Worm (Caenorhabditis elegans) whole organism, L3 larva: ENCODE data around the gene svh-11.

Source experiments
- R02D3.7 ChIP-seq: fragments of 150-350 bp; optimal IDR thresholded peaks from 2 replicates; lab custom pipeline; 2014; ENCODE audit warnings: missing biosample characterization, missing genetic modification characterization
- ZK546.5 ChIP-seq: sonication (generic microtip); optimal IDR thresholded peaks from 2 replicates; lab custom pipeline; 2017; ENCODE audit warnings: missing biosample characterization, missing genetic modification characterization
- aly-2 ChIP-seq: fragments of 150-350 bp; optimal IDR thresholded peaks from 2 replicates; lab custom pipeline; 2014; ENCODE audit warnings: missing biosample characterization, missing genetic modification characterization
- ama-1 ChIP-seq: fragments of 150-350 bp; optimal IDR thresholded peaks from 2 replicates; lab custom pipeline; 2018
- ceh-16 ChIP-seq: sonication (generic microtip); optimal IDR thresholded peaks from 2 replicates; lab custom pipeline; 2017; ENCODE audit warnings: missing biosample characterization, missing genetic modification characterization
- ceh-28 ChIP-seq: fragments of 150-350 bp; optimal IDR thresholded peaks from 2 replicates; lab custom pipeline; 2014; ENCODE audit warnings: missing biosample characterization, missing genetic modification reagents, missing genetic modification characterization
- ceh-82 ChIP-seq: fragments of 150-350 bp; optimal IDR thresholded peaks from 2 replicates; lab custom pipeline; 2014; ENCODE audit warnings: missing biosample characterization, missing genetic modification characterization
- ceh-9 ChIP-seq: sonication (generic microtip); optimal IDR thresholded peaks from 2 replicates; lab custom pipeline; 2018; ENCODE audit warnings: missing biosample characterization, missing genetic modification characterization
- daf-12 ChIP-seq: fragments of 150-350 bp; optimal IDR thresholded peaks from 2 replicates; lab custom pipeline; 2014; ENCODE audit warnings: missing biosample characterization, missing genetic modification reagents, missing genetic modification characterization
- egl-27 ChIP-seq: sonication (generic microtip); optimal IDR thresholded peaks from 4 replicates; lab custom pipeline; 2017; ENCODE audit warnings: missing biosample characterization, missing genetic modification reagents, missing genetic modification characterization
- egl-5 ChIP-seq: fragments of 150-350 bp; optimal IDR thresholded peaks from 2 replicates; lab custom pipeline; 2017; ENCODE audit warnings: missing biosample characterization, missing genetic modification reagents, missing genetic modification characterization, inconsistent platforms
- elt-1 ChIP-seq: fragments of 150-350 bp; optimal IDR thresholded peaks from 2 replicates; lab custom pipeline; 2014; ENCODE audit warnings: missing biosample characterization, missing genetic modification characterization
- fkh-10 ChIP-seq: sonication (generic microtip); optimal IDR thresholded peaks from 2 replicates; lab custom pipeline; 2017; ENCODE audit warnings: missing biosample characterization, missing genetic modification reagents, missing genetic modification characterization
- fkh-2 ChIP-seq: fragments of 150-350 bp; optimal IDR thresholded peaks from 2 replicates; lab custom pipeline; 2014; ENCODE audit warnings: missing biosample characterization, missing genetic modification reagents, missing genetic modification characterization
- fos-1 ChIP-seq: fragments of 150-350 bp; optimal IDR thresholded peaks from 2 replicates; lab custom pipeline; 2014; ENCODE audit warnings: missing biosample characterization, missing genetic modification characterization
- lin-39 ChIP-seq: fragments of 150-350 bp; optimal IDR thresholded peaks from 2 replicates; lab custom pipeline; 2018; ENCODE audit warnings: missing biosample characterization, missing genetic modification reagents, missing genetic modification characterization
- lsy-12 ChIP-seq: sonication (generic microtip); optimal IDR thresholded peaks from 2 replicates; lab custom pipeline; 2016; ENCODE audit warnings: mild to moderate bottlenecking, missing genetic modification characterization, missing compliant biosample characterization
- mml-1 ChIP-seq: fragments of 150-350 bp; sonication (generic microtip); optimal IDR thresholded peaks from 3 replicates; lab custom pipeline; 2014; ENCODE audit warnings: missing biosample characterization, missing genetic modification characterization
- nfya-1 ChIP-seq: sonication (generic microtip); optimal IDR thresholded peaks from 2 replicates; lab custom pipeline; 2017; ENCODE audit warnings: missing genetic modification characterization, mild to moderate bottlenecking, missing compliant biosample characterization, antibody characterized with exemption, moderate library complexity; ENCODE audit not compliant: insufficient read depth
- nhr-11 ChIP-seq: fragments of 150-350 bp; optimal IDR thresholded peaks from 2 replicates; lab custom pipeline; 2014; ENCODE audit warnings: missing biosample characterization, missing genetic modification characterization
- nhr-12 ChIP-seq: fragments of 150-350 bp; optimal IDR thresholded peaks from 2 replicates; lab custom pipeline; 2014; ENCODE audit warnings: missing biosample characterization, missing genetic modification characterization
- nhr-237 ChIP-seq: fragments of 150-350 bp; optimal IDR thresholded peaks from 2 replicates; lab custom pipeline; 2014; ENCODE audit warnings: missing biosample characterization, missing genetic modification characterization
- nhr-25 ChIP-seq: sonication (generic microtip); optimal IDR thresholded peaks from 2 replicates; lab custom pipeline; 2017; ENCODE audit warnings: missing biosample characterization, missing genetic modification characterization
- nhr-43 ChIP-seq: sonication (generic microtip); optimal IDR thresholded peaks from 2 replicates; lab custom pipeline; 2016; ENCODE audit warnings: mild to moderate bottlenecking, missing genetic modification characterization, missing compliant biosample characterization; ENCODE audit not compliant: poor library complexity, severe bottlenecking
- nhr-67 ChIP-seq: fragments of 150-350 bp; optimal IDR thresholded peaks from 2 replicates; lab custom pipeline; 2014; ENCODE audit warnings: missing biosample characterization, missing genetic modification characterization
- nhr-76 ChIP-seq: fragments of 150-350 bp; sonication (generic microtip); optimal IDR thresholded peaks from 5 replicates; lab custom pipeline; 2014; ENCODE audit warnings: missing biosample characterization, missing genetic modification characterization
- pqm-1 ChIP-seq: fragments of 150-350 bp; optimal IDR thresholded peaks from 2 replicates; lab custom pipeline; 2017; ENCODE audit warnings: missing biosample characterization, missing genetic modification characterization, inconsistent platforms
- sea-2 ChIP-seq: fragments of 150-350 bp; sonication (generic microtip); optimal IDR thresholded peaks from 4 replicates; lab custom pipeline; 2014; ENCODE audit warnings: missing biosample characterization, missing genetic modification reagents, missing genetic modification characterization
- skn-1 ChIP-seq: fragments of 150-350 bp; optimal IDR thresholded peaks from 2 replicates; lab custom pipeline; 2014; ENCODE audit warnings: missing biosample characterization, missing genetic modification characterization
- snpc-4 ChIP-seq: fragments of 150-350 bp; optimal IDR thresholded peaks from 2 replicates; lab custom pipeline; 2014; ENCODE audit warnings: missing biosample characterization, missing genetic modification characterization
- tbx-2 ChIP-seq: sonication (generic microtip); optimal IDR thresholded peaks from 2 replicates; lab custom pipeline; 2016; ENCODE audit warnings: mild to moderate bottlenecking, missing genetic modification characterization, missing compliant biosample characterization
- unc-39 ChIP-seq: sonication (generic microtip); optimal IDR thresholded peaks from 4 replicates; lab custom pipeline; 2017; ENCODE audit warnings: missing biosample characterization, missing genetic modification characterization
- unc-62 ChIP-seq: fragments of 150-350 bp; sonication (generic microtip); optimal IDR thresholded peaks from 4 replicates; lab custom pipeline; 2014; ENCODE audit warnings: missing biosample characterization, missing genetic modification reagents, missing genetic modification characterization
- ztf-11 ChIP-seq: fragments of 150-350 bp; optimal IDR thresholded peaks from 2 replicates; lab custom pipeline; 2014; ENCODE audit warnings: missing biosample characterization, missing genetic modification characterization
- ztf-4 ChIP-seq: fragments of 150-350 bp; optimal IDR thresholded peaks from 2 replicates; lab custom pipeline; 2014; ENCODE audit warnings: missing biosample characterization, missing genetic modification characterization

The svh-11 gene

DNA sequence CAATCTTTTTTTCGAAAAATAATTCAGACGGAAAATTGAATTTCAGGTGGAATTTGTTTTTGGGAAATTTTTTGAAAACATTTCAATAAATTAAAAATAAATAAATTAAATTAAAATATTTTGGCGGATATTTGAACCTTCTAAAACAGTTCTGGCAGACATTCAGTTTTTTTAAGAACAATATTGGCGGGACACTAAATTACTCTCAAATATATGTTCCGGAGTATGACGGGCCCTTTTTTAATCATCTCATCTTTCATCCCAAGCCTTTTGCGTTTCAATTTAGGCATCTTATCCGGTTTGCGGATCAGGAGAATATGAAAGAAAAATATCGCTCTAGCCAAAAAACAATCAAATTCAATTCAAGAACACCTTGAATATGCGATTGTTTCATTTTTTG lies at the start of gene svh-11:
Gene svh-11 (plus strand): TSS at position 301 of the 400 bp plus-strand sequence.
- TF ChIP-seq elt-1 (no peak), nfya-1 (tag; lab: Kevin White, UChicago) (no peak), ceh-9 (tag; lab: Kevin White, UChicago) (no peak), unc-62 (GFP tag; lab: Kevin White, UChicago) (no peak), fkh-2 (no peak), nhr-76 (tag; lab: Kevin White, UChicago) (no peak), ceh-82 (tag; lab: Kevin White, UChicago) (no peak), ZK546.5 (tag; lab: Kevin White, UChicago) (no peak), ama-1 (lab: Kevin White, UChicago) (no peak), nhr-12 (tag; lab: Kevin White, UChicago) (no peak), aly-2 (tag; lab: Kevin White, UChicago) (no peak), ceh-16 (tag; lab: Kevin White, UChicago) (no peak), sea-2 (GFP tag; lab: Kevin White, UChicago) (no peak), ztf-11 (no peak), lin-39 (no peak)

DNA sequence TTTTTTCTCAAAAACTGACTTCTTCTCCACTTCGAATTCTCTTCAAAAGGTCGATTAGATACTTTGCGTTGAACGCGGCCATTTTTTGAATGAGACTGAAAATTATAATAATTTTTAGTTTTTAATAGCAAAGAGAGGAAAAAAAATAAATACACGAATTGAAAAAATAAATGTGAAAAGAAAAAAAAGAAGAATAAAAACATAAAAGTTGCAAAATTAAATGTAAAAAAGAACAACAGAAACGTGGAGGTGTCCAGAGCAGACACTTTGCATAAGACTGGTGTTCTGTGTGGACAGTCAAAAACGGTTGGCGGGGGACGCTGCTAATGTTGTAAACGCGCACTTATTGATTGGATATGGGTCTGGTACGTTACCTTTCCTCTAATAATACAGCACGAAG lies 47.6 kb upstream of the svh-11 start, which contains the start of gene C45H4.14:
Gene C45H4.14 (minus strand): TSS at position 101 of the 400 bp plus-strand sequence.
- TF ChIP-seq nhr-11 (tag; lab: Kevin White, UChicago) (no peak), elt-1 (no peak), nfya-1 (tag; lab: Kevin White, UChicago) (no peak), daf-12 (tag; lab: Kevin White, UChicago) (no peak), nhr-237 (tag; lab: Kevin White, UChicago) (no peak), nhr-67 (tag; lab: Kevin White, UChicago) (no peak)
- TF ChIP-seq, all 47 proteins: peak for 0

DNA sequence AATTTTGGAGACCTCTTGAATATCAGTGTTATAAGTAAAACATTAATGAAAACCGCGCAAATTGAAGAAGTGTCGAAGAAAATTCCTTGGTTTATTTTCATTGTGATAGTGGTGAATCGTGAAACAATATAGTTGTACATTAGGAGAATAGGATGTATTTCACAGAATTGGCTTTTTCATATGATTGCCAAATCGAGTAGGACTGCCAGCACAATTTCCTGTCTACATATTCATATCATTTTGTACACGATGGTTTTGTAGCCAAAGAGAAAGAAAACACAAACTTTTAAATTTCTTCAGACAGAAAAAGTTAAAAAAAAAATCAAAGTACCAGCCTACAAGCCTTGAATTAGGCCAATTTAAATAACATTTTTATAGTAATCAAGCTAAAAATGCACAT lies 43.2 kb upstream of the svh-11 start, which contains the start of gene str-255:
Gene str-255 (minus strand): TSS at position 101 of the 400 bp plus-strand sequence.
- TF ChIP-seq ztf-4 (tag; lab: Kevin White, UChicago) (no peak), tbx-2 (tag; lab: Kevin White, UChicago) (no peak), skn-1 (tag; lab: Kevin White, UChicago) (no peak), pqm-1 (tag; lab: Kevin White, UChicago) (no peak), fos-1 (tag; lab: Kevin White, UChicago) (no peak), nhr-43 (no peak), lsy-12 (no peak), nfya-1 (tag; lab: Kevin White, UChicago) (no peak), snpc-4 (no peak), unc-62 (GFP tag; lab: Kevin White, UChicago) (no peak)

DNA sequence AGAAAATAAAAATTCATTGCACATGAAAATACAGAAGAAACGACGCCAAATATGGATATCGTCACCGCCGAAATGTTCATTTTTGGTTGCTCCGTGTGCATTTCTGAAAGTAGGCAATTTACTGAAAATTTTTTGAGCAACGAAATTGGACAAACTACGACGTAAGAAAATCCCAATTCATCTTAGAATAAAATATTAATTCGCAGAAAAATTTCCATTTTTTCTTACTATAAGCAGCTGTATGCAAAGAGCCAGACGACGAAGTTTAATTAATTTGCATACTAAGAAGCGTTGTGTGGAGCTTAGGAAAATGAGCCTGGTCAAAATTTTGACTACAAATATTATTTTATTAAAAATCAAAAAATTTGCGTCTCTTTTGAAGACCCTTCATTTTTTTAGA lies 40.2 kb upstream of the svh-11 start, which contains the start of gene srbc-19:
Gene srbc-19 (minus strand): TSS at position 101 of the 400 bp plus-strand sequence.
- TF ChIP-seq nhr-76 (tag; lab: Kevin White, UChicago) (no peak), ceh-28 (tag; lab: Kevin White, UChicago) (no peak), ceh-9 (tag; lab: Kevin White, UChicago) (no peak), skn-1 (tag; lab: Kevin White, UChicago) (no peak), fkh-10 (GFP tag; lab: Kevin White, UChicago) (no peak), daf-12 (tag; lab: Kevin White, UChicago) (no peak), ztf-4 (tag; lab: Kevin White, UChicago) (no peak), egl-5 (no peak), egl-27 (tag; lab: Kevin White, UChicago) (no peak), fkh-2 (no peak), R02D3.7 (tag; lab: Kevin White, UChicago) (no peak), nfya-1 (tag; lab: Kevin White, UChicago) (no peak), unc-39 (tag; lab: Kevin White, UChicago) (no peak), mml-1 (tag; lab: Kevin White, UChicago) (no peak), elt-1 (no peak), ceh-82 (tag; lab: Kevin White, UChicago) (no peak), nhr-25 (tag; lab: Kevin White, UChicago) (no peak), aly-2 (tag; lab: Kevin White, UChicago) (no peak), sea-2 (GFP tag; lab: Kevin White, UChicago) (no peak), fos-1 (tag; lab: Kevin White, UChicago) (no peak)
